Worm (Caenorhabditis elegans): Measurements from ENCODE around the gene fbxa-77.

DNA sequence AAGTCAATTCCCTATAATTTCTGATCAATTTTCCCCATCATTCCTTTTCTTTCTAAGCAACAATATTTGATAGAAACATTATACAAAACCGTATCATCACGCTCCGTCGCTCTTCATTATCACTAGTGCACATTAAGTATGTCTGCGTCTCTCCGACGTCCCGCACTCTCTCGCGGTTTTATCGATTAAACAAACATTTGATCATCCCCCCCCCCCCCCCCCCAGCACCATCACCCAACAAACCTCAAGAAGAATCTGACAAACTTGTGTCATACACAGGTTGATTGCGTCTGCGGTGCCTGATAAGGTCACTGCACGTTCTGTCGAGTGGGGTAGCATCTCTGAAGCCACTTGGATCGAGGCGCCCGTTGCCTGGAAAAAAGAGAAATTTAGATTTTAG is 29.3 kb upstream of the fbxa-77 start:
- no peak for TF ChIP-seq nhr-12 (tag; optimal IDR thresholded peaks at IDR 0.05)
- no peak for TF ChIP-seq sma-3 (GFP tag; optimal IDR thresholded peaks at IDR 0.05)
- TF ChIP-seq unc-39 (tag; optimal IDR thresholded peaks at IDR 0.05), result no peak
- no peak for TF ChIP-seq ztf-11 (tag; optimal IDR thresholded peaks at IDR 0.05)
- TF ChIP-seq nhr-237 (tag; optimal IDR thresholded peaks at IDR 0.05), result no peak
- no peak for TF ChIP-seq unc-55 (GFP tag; optimal IDR thresholded peaks at IDR 0.05)
- TF ChIP-seq ama-1 (optimal IDR thresholded peaks at IDR 0.05), result no peak
- no peak for TF ChIP-seq nhr-11 (tag; optimal IDR thresholded peaks at IDR 0.05)
- TF ChIP-seq lin-39 (tag; optimal IDR thresholded peaks at IDR 0.05), result no peak
- no peak for TF ChIP-seq elt-3 (tag; optimal IDR thresholded peaks at IDR 0.05)
- TF ChIP-seq lin-13 (GFP tag; optimal IDR thresholded peaks at IDR 0.05), result no peak
- TF ChIP-seq ceh-16 (tag; optimal IDR thresholded peaks at IDR 0.05), result no peak
- TF ChIP-seq ZK546.5 (tag; optimal IDR thresholded peaks at IDR 0.05), result no peak
- no peak for TF ChIP-seq zag-1 (tag; optimal IDR thresholded peaks at IDR 0.05)
